Worm (Caenorhabditis elegans) whole organism, L4 larva: ENCODE data around the gene F08G2.5.
A peak's percentile ranks its signal among the peaks of the same experiment; 100 is the strongest.

Experiments used
- R02D3.7 ChIP-seq: fragments of 150-350 bp; sonication (generic microtip); optimal IDR thresholded peaks from 3 replicates; lab custom pipeline; 2014; ENCODE audit warnings: missing biosample characterization, missing genetic modification characterization
- ceh-44 ChIP-seq: fragments of 200-800 bp; sonication (Bioruptor generic); IDR thresholded peaks from 2 replicates; pipeline ENCODE4 v1.3.6; 2022; ENCODE audit warnings: missing genetic modification reagents, missing genetic modification characterization, missing compliant biosample characterization
- ces-1 ChIP-seq: fragments of 150-350 bp; sonication (generic microtip); optimal IDR thresholded peaks from 4 replicates; lab custom pipeline; 2014; ENCODE audit warnings: missing biosample characterization, missing genetic modification reagents, missing genetic modification characterization
- cey-2 ChIP-seq: sonication (generic microtip); optimal IDR thresholded peaks from 3 replicates; lab custom pipeline; 2017; ENCODE audit warnings: missing genetic modification characterization, mild to moderate bottlenecking, missing compliant biosample characterization, antibody characterized with exemption, borderline replicate concordance; ENCODE audit not compliant: insufficient read depth
- nhr-77 ChIP-seq: fragments of 150-350 bp; optimal IDR thresholded peaks from 2 replicates; lab custom pipeline; 2014; ENCODE audit warnings: missing biosample characterization, missing genetic modification characterization
- pqm-1 ChIP-seq: sonication (generic microtip); optimal IDR thresholded peaks from 2 replicates; lab custom pipeline; 2017; ENCODE audit warnings: missing biosample characterization, missing genetic modification characterization

DNA sequence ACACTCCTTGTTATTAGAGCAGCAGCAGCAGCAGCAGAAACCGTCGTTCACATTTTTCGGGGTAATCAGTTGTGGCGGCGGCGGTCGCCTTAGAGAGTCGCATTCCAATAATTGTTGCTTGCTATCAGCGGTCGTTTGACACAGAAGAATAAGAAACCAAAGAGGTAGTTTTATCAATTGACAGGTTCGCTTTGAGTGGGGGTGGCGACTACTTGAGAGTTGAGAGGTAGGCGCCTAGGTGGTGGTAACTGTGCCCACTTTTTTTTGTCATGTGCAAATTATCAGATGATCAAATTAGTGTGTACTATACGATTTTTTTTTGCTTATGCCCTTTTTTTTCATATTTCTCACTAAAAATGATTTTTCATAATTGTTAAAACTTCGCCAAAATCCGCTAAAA lies 19.5 kb downstream of the F08G2.5 start:
- TF ChIP-seq nhr-77 (tag; lab: Kevin White, UChicago), result peak; percentile 82
- TF ChIP-seq R02D3.7 (tag; lab: Kevin White, UChicago), result no peak
- TF ChIP-seq pqm-1 (tag; lab: Kevin White, UChicago), result peak; percentile 90
- no peak for TF ChIP-seq cey-2 (tag; lab: Kevin White, UChicago)
- no peak for TF ChIP-seq ceh-44
- no peak for TF ChIP-seq ces-1 (GFP tag; lab: Kevin White, UChicago)
